Worm (Caenorhabditis elegans) whole organism, mixed stage, embryonic: Measurements from ENCODE around the gene hcp-2.

Experiments
- ces-1 ChIP-seq: fragments of 150-350 bp; optimal IDR thresholded peaks from 2 replicates; lab custom pipeline; 2014; ENCODE audit warnings: missing biosample characterization, missing genetic modification reagents, missing genetic modification characterization
- drap-1 ChIP-seq: fragments of 200-800 bp; sonication (Bioruptor generic); optimal IDR thresholded peaks from 3 replicates; lab custom pipeline; 2018; ENCODE audit warnings: mild to moderate bottlenecking, missing genetic modification characterization, missing compliant biosample characterization
- mab-5 ChIP-seq: fragments of 150-350 bp; optimal IDR thresholded peaks from 2 replicates; lab custom pipeline; 2014; ENCODE audit warnings: missing biosample characterization, missing genetic modification characterization
- nhr-237 ChIP-seq: fragments of 150-350 bp; optimal IDR thresholded peaks from 2 replicates; lab custom pipeline; 2014; ENCODE audit warnings: missing biosample characterization, missing genetic modification characterization
- pha-4 ChIP-seq: fragments of 150-350 bp; optimal IDR thresholded peaks from 2 replicates; lab custom pipeline; 2018; ENCODE audit warnings: missing biosample characterization, missing genetic modification reagents, missing genetic modification characterization
- snpc-4 ChIP-seq: fragments of 150-350 bp; optimal IDR thresholded peaks from 2 replicates; lab custom pipeline; 2014; ENCODE audit warnings: missing biosample characterization, missing genetic modification characterization
- tbx-8 ChIP-seq: fragments of 200-800 bp; sonication (Bioruptor generic); optimal IDR thresholded peaks from 2 replicates; lab custom pipeline; 2018; ENCODE audit warnings: mild to moderate bottlenecking, missing genetic modification characterization, moderate library complexity, missing compliant biosample characterization
- unc-62 ChIP-seq: fragments of 150-350 bp; optimal IDR thresholded peaks from 2 replicates; lab custom pipeline; 2014; ENCODE audit warnings: missing biosample characterization, missing genetic modification reagents, missing genetic modification characterization

ce11 chrV:9628603-9629002, 17.1 kb upstream of the hcp-2 start:
- TF ChIP-seq nhr-237 (no peak), snpc-4 (tag; lab: Kevin White, UChicago) (no peak), tbx-8 (GFP tag; lab: Kevin White, UChicago) (no peak), pha-4 (tag; lab: Kevin White, UChicago) (no peak), drap-1 (GFP tag; lab: Kevin White, UChicago) (no peak), ces-1 (GFP tag; lab: Kevin White, UChicago) (no peak), unc-62 (GFP tag; lab: Kevin White, UChicago) (no peak), mab-5 (tag; lab: Kevin White, UChicago) (no peak)
